Fruit fly (Drosophila melanogaster) whole organism, embryonic: ENCODE measurements around the gene CG18213.
A peak's percentile ranks its signal among the peaks of the same experiment; 100 is the strongest.

Source experiments
- Atf6 ChIP-seq: fragments of 200-800 bp; sonication (Bioruptor generic); IDR thresholded peaks from 2 replicates; pipeline ENCODE4 v1.3.6; 2022; ENCODE audit warnings: missing biosample characterization, missing genetic modification characterization
- Awh ChIP-seq: fragments of 200-800 bp; sonication (Bioruptor generic); IDR thresholded peaks from 2 replicates; pipeline ENCODE4, ENCODE4 v1.3.6; 2022; ENCODE audit warnings: missing biosample characterization, missing genetic modification characterization
- BEAF-32 ChIP-seq: fragments of 200-800 bp; sonication (Bioruptor generic); optimal IDR thresholded peaks from 3 replicates; lab custom pipeline; 2017; ENCODE audit warnings: missing biosample characterization, missing genetic modification characterization, mild to moderate bottlenecking, moderate library complexity, missing genetic modification reagents
- CG10267 ChIP-seq: fragments of 200-800 bp; sonication (Bioruptor generic); optimal IDR thresholded peaks from 2 replicates; lab custom pipeline; 2018; ENCODE audit warnings: missing biosample characterization, mild to moderate bottlenecking, missing genetic modification characterization, moderate library complexity
- CG10274 ChIP-seq: fragments of 200-800 bp; sonication (Bioruptor generic); optimal IDR thresholded peaks from 3 replicates; lab custom pipeline; 2017; ENCODE audit warnings: missing biosample characterization, mild to moderate bottlenecking, missing genetic modification characterization
- CG10321 ChIP-seq: fragments of 200-800 bp; sonication (Bioruptor generic); IDR thresholded peaks from 2 replicates; pipeline ENCODE4 v1.3.6; 2022; ENCODE audit warnings: missing biosample characterization, missing genetic modification characterization
- CG10366 ChIP-seq: fragments of 200-800 bp; sonication (Bioruptor generic); IDR thresholded peaks from 2 replicates; pipeline ENCODE4 v1.3.6; 2022; ENCODE audit warnings: missing biosample characterization, missing genetic modification characterization
- CG10654 ChIP-seq: fragments of 200-800 bp; sonication (Bioruptor generic); optimal IDR thresholded peaks from 2 replicates; lab custom pipeline; 2016; ENCODE audit warnings: missing biosample characterization, missing genetic modification characterization
- CG11085 ChIP-seq: fragments of 200-800 bp; sonication (Bioruptor generic); IDR thresholded peaks from 2 replicates; pipeline ENCODE4 v1.3.6; 2022; ENCODE audit warnings: missing biosample characterization, missing genetic modification characterization
- CG13287 ChIP-seq: fragments of 200-800 bp; sonication (Bioruptor generic); IDR thresholded peaks from 2 replicates; pipeline ENCODE4 v1.3.6; 2022; ENCODE audit warnings: missing biosample characterization, missing genetic modification characterization; ENCODE audit not compliant: partially characterized antibody
- CG13424 ChIP-seq: fragments of 200-800 bp; sonication (Bioruptor generic); optimal IDR thresholded peaks from 2 replicates; lab custom pipeline; 2019; ENCODE audit warnings: missing biosample characterization, mild to moderate bottlenecking, missing genetic modification characterization, moderate library complexity
- CG13894 ChIP-seq: fragments of 200-800 bp; sonication (Bioruptor generic); optimal IDR thresholded peaks from 3 replicates; lab custom pipeline; 2018; ENCODE audit warnings: missing biosample characterization, mild to moderate bottlenecking, missing genetic modification characterization, moderate library complexity
- CG1603 ChIP-seq: fragments of 200-800 bp; sonication (Bioruptor generic); optimal IDR thresholded peaks from 2 replicates; lab custom pipeline; 2019; ENCODE audit warnings: missing biosample characterization, mild to moderate bottlenecking, missing genetic modification characterization, moderate library complexity
- CG30020 ChIP-seq: fragments of 200-800 bp; optimal IDR thresholded peaks from 2 replicates; lab custom pipeline; 2019; ENCODE audit warnings: missing biosample characterization, mild to moderate bottlenecking, missing genetic modification characterization, moderate library complexity
- CG3281 ChIP-seq: fragments of 200-800 bp; sonication (Bioruptor generic); optimal IDR thresholded peaks from 3 replicates; lab custom pipeline; 2017; ENCODE audit warnings: missing biosample characterization, mild to moderate bottlenecking, missing genetic modification characterization
- CG3847 ChIP-seq: fragments of 200-800 bp; sonication (Bioruptor generic); IDR thresholded peaks from 2 replicates; pipeline ENCODE4 v1.3.6; 2022; ENCODE audit warnings: missing biosample characterization, missing genetic modification characterization
- CG4730 ChIP-seq: fragments of 200-800 bp; sonication (Bioruptor generic); IDR thresholded peaks from 2 replicates; pipeline ENCODE4 v1.3.6; 2022; ENCODE audit warnings: missing biosample characterization, missing genetic modification characterization
- CG4820 ChIP-seq: fragments of 200-800 bp; sonication (Bioruptor generic); optimal IDR thresholded peaks from 3 replicates; lab custom pipeline; 2016; ENCODE audit warnings: missing biosample characterization, missing genetic modification characterization
- CG4854 ChIP-seq: fragments of 200-800 bp; sonication (Bioruptor generic); optimal IDR thresholded peaks from 2 replicates; lab custom pipeline; 2016; ENCODE audit warnings: missing biosample characterization, missing genetic modification characterization, inconsistent platforms
- CG5953 ChIP-seq: fragments of 200-800 bp; sonication (Bioruptor generic); IDR thresholded peaks from 2 replicates; pipeline ENCODE4 v1.3.6; 2022; ENCODE audit warnings: missing biosample characterization, missing genetic modification characterization
- CG7372 ChIP-seq: fragments of 200-800 bp; sonication (Bioruptor generic); IDR thresholded peaks from 2 replicates; pipeline ENCODE4 v1.3.6; 2022; ENCODE audit warnings: missing biosample characterization, missing genetic modification characterization
- CG7745 ChIP-seq: fragments of 200-800 bp; sonication (Bioruptor generic); optimal IDR thresholded peaks from 2 replicates; lab custom pipeline; 2018; ENCODE audit warnings: missing biosample characterization, mild to moderate bottlenecking, missing genetic modification characterization, moderate library complexity
- CG7963 ChIP-seq: fragments of 200-800 bp; sonication (Bioruptor generic); IDR thresholded peaks from 3 replicates; pipeline ENCODE4 v1.3.6; 2022; ENCODE audit warnings: missing biosample characterization, missing genetic modification characterization; ENCODE audit not compliant: partially characterized antibody
- CG8388 ChIP-seq: fragments of 200-800 bp; sonication (Bioruptor generic); optimal IDR thresholded peaks from 2 replicates; lab custom pipeline; 2019; ENCODE audit warnings: missing biosample characterization, mild to moderate bottlenecking, missing genetic modification characterization, moderate library complexity
- CrebB ChIP-seq: fragments of 200-800 bp; sonication (Bioruptor generic); optimal IDR thresholded peaks from 3 replicates; lab custom pipeline; 2018; ENCODE audit warnings: missing biosample characterization, mild to moderate bottlenecking, missing genetic modification characterization
- D ChIP-seq, 2 experiments: fragments of 200-800 bp in 1 of 2; fragments of >200 bp in 1 of 2; sonication (Bioruptor generic) in 1 of 2; optimal IDR thresholded peaks; 2 replicates in 1 of 2; 3 replicates in 1 of 2; lab custom pipeline; 2017; ENCODE audit warnings: mild to moderate bottlenecking in 1 of 2, missing biosample characterization in 1 of 2, missing genetic modification characterization in 1 of 2, missing genetic modification reagents in 1 of 2
- Dbx ChIP-seq: fragments of 200-800 bp; sonication (Bioruptor generic); IDR thresholded peaks from 3 replicates; pipeline ENCODE4 v1.3.6; 2022; ENCODE audit warnings: missing biosample characterization, missing genetic modification characterization
- Dfd ChIP-seq, 2 experiments: fragments of >200 bp; optimal IDR thresholded peaks; 2 replicates each; lab custom pipeline; 2017; ENCODE audit warnings: missing biosample characterization in 2 of 2, missing genetic modification characterization in 2 of 2
- Dp ChIP-seq: fragments of 200-800 bp; sonication (Bioruptor generic); optimal IDR thresholded peaks from 2 replicates; lab custom pipeline; 2018; ENCODE audit warnings: missing biosample characterization, mild to moderate bottlenecking, missing genetic modification characterization, moderate library complexity
- Dref ChIP-seq: fragments of 200-800 bp; sonication (Bioruptor generic); IDR thresholded peaks from 2 replicates; pipeline ENCODE4 v1.3.6; 2022; ENCODE audit warnings: missing biosample characterization, missing genetic modification characterization
- Hey ChIP-seq: fragments of 200-800 bp; sonication (Bioruptor generic); optimal IDR thresholded peaks from 3 replicates; lab custom pipeline; 2018; ENCODE audit warnings: missing biosample characterization, mild to moderate bottlenecking, missing genetic modification characterization
- Mrtf ChIP-seq: fragments of 200-800 bp; sonication (Bioruptor generic); IDR thresholded peaks from 3 replicates; pipeline ENCODE4 v1.3.6; 2022; ENCODE audit warnings: missing biosample characterization, missing genetic modification characterization
- Spps ChIP-seq: fragments of 200-800 bp; sonication (Bioruptor generic); optimal IDR thresholded peaks from 2 replicates; lab custom pipeline; 2018; ENCODE audit warnings: missing biosample characterization, mild to moderate bottlenecking, missing genetic modification characterization
- al ChIP-seq: fragments of 200-800 bp; sonication (Bioruptor generic); IDR thresholded peaks from 2 replicates; pipeline ENCODE4 v1.3.6; 2022; ENCODE audit warnings: missing biosample characterization, missing genetic modification characterization
- br ChIP-seq: fragments of >200 bp; optimal IDR thresholded peaks from 2 replicates; lab custom pipeline; 2017
- caup ChIP-seq: fragments of 200-800 bp; sonication (Bioruptor generic); optimal IDR thresholded peaks from 3 replicates; lab custom pipeline; 2017; ENCODE audit warnings: missing biosample characterization, mild to moderate bottlenecking, missing genetic modification characterization, moderate library complexity; ENCODE audit not compliant: severe bottlenecking
- crp ChIP-seq, 2 experiments: fragments of 200-800 bp; sonication (Bioruptor generic); optimal IDR thresholded peaks; 2 replicates in 1 of 2; 3 replicates in 1 of 2; lab custom pipeline; 2017; ENCODE audit warnings: missing biosample characterization in 2 of 2, missing genetic modification characterization in 2 of 2, mild to moderate bottlenecking in 1 of 2, moderate library complexity in 1 of 2
- en ChIP-seq: fragments of 200-800 bp; sonication (Bioruptor generic); optimal IDR thresholded peaks from 2 replicates; lab custom pipeline; 2016; ENCODE audit warnings: missing biosample characterization, missing genetic modification characterization
- eve ChIP-seq, 2 experiments: fragments of >200 bp; optimal IDR thresholded peaks; 2 replicates each; lab custom pipeline; 2017; ENCODE audit warnings: missing biosample characterization in 2 of 2, missing genetic modification characterization in 2 of 2
- nau ChIP-seq: fragments of 200-800 bp; sonication (Bioruptor generic); optimal IDR thresholded peaks from 3 replicates; lab custom pipeline; 2017; ENCODE audit warnings: missing biosample characterization, mild to moderate bottlenecking, missing genetic modification characterization, missing genetic modification reagents
- nerfin-1 ChIP-seq: fragments of 200-800 bp; sonication (Bioruptor generic); optimal IDR thresholded peaks from 3 replicates; lab custom pipeline; 2019; ENCODE audit warnings: missing biosample characterization, mild to moderate bottlenecking, missing genetic modification characterization, moderate library complexity
- odd ChIP-seq: fragments of 200-800 bp; sonication (Bioruptor generic); optimal IDR thresholded peaks from 2 replicates; lab custom pipeline; 2017; ENCODE audit warnings: missing biosample characterization, mild to moderate bottlenecking, missing genetic modification characterization
- onecut ChIP-seq: fragments of 200-800 bp; sonication (Bioruptor generic); IDR thresholded peaks from 2 replicates; pipeline ENCODE4 v1.3.6; 2022; ENCODE audit warnings: missing biosample characterization, missing genetic modification characterization
- peb ChIP-seq: fragments of 200-800 bp; sonication (Bioruptor generic); IDR thresholded peaks from 2 replicates; pipeline ENCODE4 v1.3.6; 2022; ENCODE audit warnings: missing biosample characterization, missing genetic modification characterization
- pfk ChIP-seq: fragments of 200-800 bp; sonication (Bioruptor generic); optimal IDR thresholded peaks from 2 replicates; lab custom pipeline; 2018; ENCODE audit warnings: missing biosample characterization, mild to moderate bottlenecking, missing genetic modification characterization, moderate library complexity
- sisA ChIP-seq: fragments of 200-800 bp; sonication (Bioruptor generic); IDR thresholded peaks from 2 replicates; pipeline ENCODE4 v1.3.6; 2022; ENCODE audit warnings: missing biosample characterization, missing genetic modification characterization
- sqz ChIP-seq: fragments of 200-800 bp; sonication (Bioruptor generic); optimal IDR thresholded peaks from 3 replicates; lab custom pipeline; 2018; ENCODE audit warnings: missing biosample characterization, mild to moderate bottlenecking, missing genetic modification characterization
- stc ChIP-seq: fragments of 200-800 bp; sonication (Bioruptor generic); IDR thresholded peaks from 2 replicates; pipeline ENCODE4 v1.3.6; 2022; ENCODE audit warnings: missing biosample characterization, missing genetic modification characterization
- toy ChIP-seq: fragments of 200-800 bp; sonication (Bioruptor generic); IDR thresholded peaks from 2 replicates; pipeline ENCODE4 v1.3.6; 2022; ENCODE audit warnings: missing biosample characterization, missing genetic modification characterization
- vnd ChIP-seq: fragments of 200-800 bp; sonication (Bioruptor generic); IDR thresholded peaks from 3 replicates; pipeline ENCODE4 v1.3.6; 2022; ENCODE audit warnings: missing biosample characterization, missing genetic modification characterization; ENCODE audit not compliant: partially characterized antibody

Gene CG18213

dm6 chr3R:17052465-17053149, 12.6 kb upstream of the CG18213 start (continued):
- peak; percentile 5 for TF ChIP-seq sqz (GFP tag; lab: Kevin White, UChicago)
- no peak for TF ChIP-seq crp (GFP tag; optimal IDR thresholded peaks at IDR 0.05; lab: Kevin White, UChicago)
- peak; percentile 11 for TF ChIP-seq odd (GFP tag; lab: Kevin White, UChicago)
- TF ChIP-seq Atf6 = no peak
- TF ChIP-seq CG13287 = no peak
- peak; percentile 51 for TF ChIP-seq CG1603 (tag; lab: Kevin White, UChicago)
- peak; percentile 62 for TF ChIP-seq CG8388 (GFP tag; lab: Kevin White, UChicago)
- TF ChIP-seq D (optimal IDR thresholded peaks at IDR 0.05; lab: Kevin White, UChicago) = no peak
- peak; percentile 65 for TF ChIP-seq D (GFP tag; optimal IDR thresholded peaks at IDR 0.05; lab: Kevin White, UChicago)
- TF ChIP-seq vnd (GFP tag; lab: Robert Waterston, UW) = no peak
- no peak for TF ChIP-seq CG5953
- TF ChIP-seq CrebB (tag; lab: Kevin White, UChicago) = no peak
- no peak for TF ChIP-seq Dp
- no peak for TF ChIP-seq Dfd (GFP tag; optimal IDR thresholded peaks at IDR 0.05; lab: Kevin White, UChicago)
- peak; percentile 49 for TF ChIP-seq CG4820 (GFP tag; lab: Kevin White, UChicago)
- no peak for TF ChIP-seq peb
- no peak for TF ChIP-seq nau (GFP tag; lab: Kevin White, UChicago)
- TF ChIP-seq sisA = no peak
- no peak for TF ChIP-seq CG7963
- TF ChIP-seq CG3847 (GFP tag; lab: Robert Waterston, UW) = no peak
- TF ChIP-seq BEAF-32 (GFP tag; lab: Kevin White, UChicago) = no peak
- TF ChIP-seq al (GFP tag; lab: Robert Waterston, UW) = no peak
- TF ChIP-seq CG7745 (tag; lab: Kevin White, UChicago) = no peak
- no peak for TF ChIP-seq CG30020
- TF ChIP-seq CG13424 (tag; lab: Kevin White, UChicago) = peak; percentile 33
- no peak for TF ChIP-seq CG7372 (GFP tag; lab: Robert Waterston, UW)
- TF ChIP-seq en (GFP tag; lab: Kevin White, UChicago) = no peak
- TF ChIP-seq CG3281 (GFP tag; lab: Kevin White, UChicago) = no peak
- no peak for TF ChIP-seq CG10274 (GFP tag; lab: Kevin White, UChicago)
- no peak for TF ChIP-seq caup
- no peak for TF ChIP-seq pfk (GFP tag; lab: Kevin White, UChicago)
- no peak for TF ChIP-seq br (lab: Kevin White, UChicago)
- TF ChIP-seq onecut (GFP tag; lab: Robert Waterston, UW) = peak; percentile 18; the same call in 1 of the 2 replicates
- no peak for TF ChIP-seq CG11085 (GFP tag; lab: Robert Waterston, UW)
- no peak for TF ChIP-seq Dref (GFP tag; lab: Robert Waterston, UW)
- TF ChIP-seq Awh (GFP tag; lab: Robert Waterston, UW) = no peak
- TF ChIP-seq Hey (tag; lab: Kevin White, UChicago) = no peak
- TF ChIP-seq nerfin-1 (tag; lab: Kevin White, UChicago) = peak; percentile 7
- TF ChIP-seq Spps (tag; lab: Kevin White, UChicago) = peak; percentile 36
- TF ChIP-seq Mrtf (GFP tag; lab: Robert Waterston, UW) = no peak
- TF ChIP-seq CG4854 (GFP tag; lab: Kevin White, UChicago) = no peak
- TF ChIP-seq stc (GFP tag; lab: Robert Waterston, UW) = no peak
- no peak for TF ChIP-seq CG13894
- no peak for TF ChIP-seq CG10366 (GFP tag; lab: Robert Waterston, UW)
- TF ChIP-seq CG10321 (GFP tag; lab: Robert Waterston, UW) = no peak
- no peak for TF ChIP-seq toy (GFP tag; lab: Robert Waterston, UW)
- TF ChIP-seq Dbx (GFP tag; lab: Robert Waterston, UW) = no peak
- TF ChIP-seq CG10267 (tag; lab: Kevin White, UChicago) = no peak
- no peak for TF ChIP-seq eve (GFP tag; optimal IDR thresholded peaks at IDR 0.05; lab: Kevin White, UChicago)
- TF ChIP-seq CG10654 = peak; percentile 1
- TF ChIP-seq CG4730 (GFP tag; lab: Robert Waterston, UW) = 0 out of 2 replicates have a peak, but pooled peaks have one; percentile 24
